Worm (Caenorhabditis elegans) whole organism, young adult: ENCODE results near the gene prx-2.

Experiments used
- D2030.7 ChIP-seq: fragments of 200-800 bp; sonication (Bioruptor generic); IDR thresholded peaks from 2 replicates; pipeline ENCODE4 v1.3.6; 2022; ENCODE audit warnings: missing genetic modification reagents, missing genetic modification characterization, missing compliant biosample characterization
- F10E7.11 ChIP-seq: sonication (generic microtip); optimal IDR thresholded peaks from 2 replicates; lab custom pipeline; 2017; ENCODE audit warnings: mild to moderate bottlenecking, missing genetic modification characterization, moderate library complexity, missing compliant biosample characterization
- F52B5.7 ChIP-seq: sonication (generic microtip); optimal IDR thresholded peaks from 2 replicates; lab custom pipeline; 2016; ENCODE audit warnings: mild to moderate bottlenecking, missing genetic modification characterization, missing compliant biosample characterization
- F55B11.4 ChIP-seq: sonication (generic microtip); optimal IDR thresholded peaks from 2 replicates; lab custom pipeline; 2016; ENCODE audit warnings: missing compliant biosample characterization, missing genetic modification characterization, borderline replicate concordance; ENCODE audit not compliant: insufficient read depth
- F57C9.4 ChIP-seq: sonication (generic microtip); optimal IDR thresholded peaks from 2 replicates; lab custom pipeline; 2017; ENCODE audit warnings: mild to moderate bottlenecking, missing genetic modification characterization, missing compliant biosample characterization
- K11D2.4 ChIP-seq: fragments of 200-800 bp; sonication (Bioruptor generic); IDR thresholded peaks from 2 replicates; pipeline ENCODE4 v1.3.6; 2022; ENCODE audit warnings: missing genetic modification reagents, missing genetic modification characterization, missing compliant biosample characterization
- T07F8.4 ChIP-seq: sonication (generic microtip); optimal IDR thresholded peaks from 2 replicates; lab custom pipeline; 2016; ENCODE audit warnings: mild to moderate bottlenecking, missing genetic modification characterization, moderate library complexity, missing compliant biosample characterization
- T26A5.8 ChIP-seq: sonication (generic microtip); optimal IDR thresholded peaks from 2 replicates; lab custom pipeline; 2016; ENCODE audit warnings: missing genetic modification characterization, missing compliant biosample characterization
- Y67H2A.10 ChIP-seq: fragments of 200-800 bp; sonication (Bioruptor generic); conservative IDR thresholded peaks from 2 replicates; pipeline ENCODE4 v1.3.6; 2022; ENCODE audit warnings: missing genetic modification reagents, missing genetic modification characterization, missing compliant biosample characterization
- aptf-2 ChIP-seq: fragments of 200-800 bp; sonication (Bioruptor generic); conservative IDR thresholded peaks from 2 replicates; pipeline ENCODE4 v1.3.6; 2022; ENCODE audit warnings: missing genetic modification reagents, missing genetic modification characterization, missing compliant biosample characterization
- attf-3 ChIP-seq: fragments of 200-800 bp; sonication (Bioruptor generic); conservative IDR thresholded peaks from 2 replicates; pipeline ENCODE4 v1.3.6; 2022; ENCODE audit warnings: missing genetic modification reagents, missing genetic modification characterization, missing compliant biosample characterization
- ccch-3 ChIP-seq: fragments of 200-800 bp; sonication (Bioruptor generic); optimal IDR thresholded peaks from 2 replicates; lab custom pipeline; 2018; ENCODE audit warnings: mild to moderate bottlenecking, missing genetic modification characterization, missing compliant biosample characterization
- cebp-1 ChIP-seq, 2 experiments: fragments of 200-800 bp in 1 of 2; sonication (Bioruptor generic) in 1 of 2; sonication (generic microtip) in 1 of 2; IDR thresholded peaks in 1 of 2; optimal IDR thresholded peaks in 1 of 2; 2 replicates each; pipeline versions ENCODE4 v1.3.6 to Lab custom; 2017 to 2022; ENCODE audit warnings: missing compliant biosample characterization in 2 of 2, missing genetic modification characterization in 2 of 2, mild to moderate bottlenecking in 1 of 2, missing genetic modification reagents in 1 of 2, moderate library complexity in 1 of 2
- ceh-91 ChIP-seq: fragments of 200-800 bp; sonication (Bioruptor generic); IDR thresholded peaks from 2 replicates; pipeline ENCODE4 v1.3.6; 2022; ENCODE audit warnings: missing genetic modification reagents, missing genetic modification characterization, missing compliant biosample characterization
- efl-1 ChIP-seq: fragments of 150-350 bp; optimal IDR thresholded peaks from 2 replicates; lab custom pipeline; 2014; ENCODE audit warnings: missing biosample characterization, missing genetic modification reagents, missing genetic modification characterization
- ets-4 ChIP-seq: fragments of 200-800 bp; sonication (Bioruptor generic); optimal IDR thresholded peaks from 2 replicates; lab custom pipeline; 2018; ENCODE audit warnings: mild to moderate bottlenecking, missing genetic modification characterization, missing compliant biosample characterization
- fkh-3 ChIP-seq: sonication (generic microtip); optimal IDR thresholded peaks from 2 replicates; lab custom pipeline; 2016; ENCODE audit warnings: mild to moderate bottlenecking, missing genetic modification characterization, missing compliant biosample characterization
- hlh-26 ChIP-seq: fragments of 200-800 bp; sonication (Bioruptor generic); conservative IDR thresholded peaks from 2 replicates; pipeline ENCODE4 v1.3.6; 2022; ENCODE audit warnings: missing genetic modification reagents, missing genetic modification characterization, missing compliant biosample characterization
- lin-26 ChIP-seq: fragments of 200-800 bp; sonication (Bioruptor generic); IDR thresholded peaks from 2 replicates; pipeline ENCODE4 v1.3.6; 2022; ENCODE audit warnings: missing genetic modification reagents, missing genetic modification characterization, missing compliant biosample characterization
- lin-35 ChIP-seq, 3 experiments: fragments of 150-350 bp in 2 of 3; sonication (generic microtip) in 1 of 3; optimal IDR thresholded peaks; 2 replicates each; lab custom pipeline; 2014 to 2018; ENCODE audit warnings: missing biosample characterization in 3 of 3, missing genetic modification characterization in 3 of 3, missing genetic modification reagents in 3 of 3
- lir-1 ChIP-seq: fragments of 200-800 bp; sonication (Bioruptor generic); conservative IDR thresholded peaks from 2 replicates; pipeline ENCODE4 v1.3.6; 2022; ENCODE audit warnings: missing genetic modification reagents, missing genetic modification characterization, missing compliant biosample characterization
- lsl-1 ChIP-seq: fragments of 200-800 bp; sonication (Bioruptor generic); optimal IDR thresholded peaks from 2 replicates; lab custom pipeline; 2018; ENCODE audit warnings: mild to moderate bottlenecking, missing genetic modification characterization, moderate library complexity, missing compliant biosample characterization
- lsy-27 ChIP-seq: sonication (generic microtip); optimal IDR thresholded peaks from 2 replicates; lab custom pipeline; 2017; ENCODE audit warnings: missing genetic modification characterization, mild to moderate bottlenecking, missing compliant biosample characterization, antibody characterized with exemption, missing genotype, borderline replicate concordance; ENCODE audit not compliant: insufficient read depth
- mcd-1 ChIP-seq: fragments of 200-800 bp; sonication (Bioruptor generic); IDR thresholded peaks from 2 replicates; pipeline ENCODE4 v1.3.6; 2022; ENCODE audit warnings: missing genetic modification reagents, missing genetic modification characterization, missing compliant biosample characterization
- nhr-120 ChIP-seq: fragments of 200-800 bp; sonication (Bioruptor generic); IDR thresholded peaks from 2 replicates; pipeline ENCODE4 v1.3.6; 2022; ENCODE audit warnings: missing genetic modification characterization, missing compliant biosample characterization
- rcor-1 ChIP-seq: fragments of 200-800 bp; sonication (Bioruptor generic); IDR thresholded peaks from 2 replicates; pipeline ENCODE4 v1.3.6; 2022; ENCODE audit warnings: missing genetic modification reagents, missing genetic modification characterization, missing compliant biosample characterization
- repo-1 ChIP-seq: sonication (generic microtip); optimal IDR thresholded peaks from 2 replicates; lab custom pipeline; 2017; ENCODE audit warnings: mild to moderate bottlenecking, missing genetic modification characterization, missing compliant biosample characterization
- somi-1 ChIP-seq: fragments of 200-800 bp; sonication (Bioruptor generic); optimal IDR thresholded peaks from 2 replicates; lab custom pipeline; 2018; ENCODE audit warnings: mild to moderate bottlenecking, missing genetic modification characterization, missing compliant biosample characterization
- tlf-1 ChIP-seq: fragments of 200-800 bp; sonication (Bioruptor generic); optimal IDR thresholded peaks from 2 replicates; lab custom pipeline; 2018; ENCODE audit warnings: mild to moderate bottlenecking, missing genetic modification characterization, missing compliant biosample characterization
- xnd-1 ChIP-seq: sonication (generic microtip); optimal IDR thresholded peaks from 2 replicates; lab custom pipeline; 2016; ENCODE audit warnings: missing genotype, missing genetic modification reagents, missing genetic modification characterization, missing compliant biosample characterization
- zim-3 ChIP-seq: sonication (generic microtip); optimal IDR thresholded peaks from 2 replicates; lab custom pipeline; 2017; ENCODE audit warnings: mild to moderate bottlenecking, missing genetic modification characterization, moderate library complexity, missing compliant biosample characterization
- ztf-22 ChIP-seq: fragments of 200-800 bp; sonication (Bioruptor generic); optimal IDR thresholded peaks from 2 replicates; lab custom pipeline; 2018; ENCODE audit warnings: mild to moderate bottlenecking, missing genetic modification characterization, moderate library complexity, missing compliant biosample characterization
- ztf-25 ChIP-seq: fragments of 200-800 bp; sonication (Bioruptor generic); IDR thresholded peaks from 2 replicates; pipeline ENCODE4 v1.3.6; 2022; ENCODE audit warnings: missing genetic modification reagents, missing genetic modification characterization, missing compliant biosample characterization

prx-2 gene

DNA sequence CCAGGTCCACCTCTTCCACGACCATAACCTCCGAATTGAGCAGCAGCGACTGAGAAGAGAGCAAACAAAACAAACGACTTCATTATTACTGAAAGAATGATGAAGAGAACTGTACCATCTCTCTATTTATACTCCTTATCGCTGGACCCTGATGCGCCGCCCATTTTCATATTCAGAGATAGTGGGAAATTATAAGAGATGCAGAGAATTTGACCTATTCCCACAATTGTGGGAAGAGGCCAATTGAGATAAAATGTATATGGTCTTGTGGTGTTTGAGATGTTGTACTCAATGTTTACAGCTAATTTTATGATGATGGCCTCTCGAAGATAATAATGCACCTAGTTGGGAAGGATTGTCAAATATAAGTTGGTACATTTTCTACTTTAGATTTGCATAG is 3.0 kb upstream of the prx-2 start, which contains the start of gene ttr-50:
Gene ttr-50, minus strand, starts transcription at position 101 of the 400 bp plus-strand sequence.
- no peak for TF ChIP-seq lsy-27 (tag; lab: Kevin White, UChicago)
- 0 out of 2 replicates have a peak, but pooled peaks have one; percentile 19 for TF ChIP-seq aptf-2 (GFP tag; lab: Robert Waterston, UW)

DNA sequence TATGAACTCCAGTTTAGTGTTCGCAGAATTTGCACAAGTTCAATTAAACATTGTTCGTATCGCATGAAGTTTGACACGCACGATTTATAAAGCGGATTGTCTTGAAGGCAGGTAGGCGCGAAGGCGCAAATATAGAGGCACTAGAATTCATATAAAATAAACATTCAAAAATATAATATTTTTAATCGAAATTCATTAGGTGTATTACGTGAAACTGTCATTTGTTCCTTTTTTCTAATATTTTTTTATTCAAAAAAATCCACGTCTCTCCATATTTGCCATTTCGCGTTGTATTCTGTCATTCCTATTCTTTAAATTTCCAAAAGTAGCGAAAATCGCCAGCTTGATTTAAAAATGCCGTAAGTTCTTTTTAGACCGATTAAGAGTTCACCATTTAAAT is 2.1 kb upstream of the prx-2 start, which contains the start of gene ZK809.1:
Gene ZK809.1, plus strand, starts transcription at position 301 of the 400 bp plus-strand sequence.
- TF ChIP-seq lir-1 (no peak), F57C9.4 (tag; lab: Kevin White, UChicago) (no peak), mcd-1 (GFP tag; lab: Robert Waterston, UW) (no peak)

DNA sequence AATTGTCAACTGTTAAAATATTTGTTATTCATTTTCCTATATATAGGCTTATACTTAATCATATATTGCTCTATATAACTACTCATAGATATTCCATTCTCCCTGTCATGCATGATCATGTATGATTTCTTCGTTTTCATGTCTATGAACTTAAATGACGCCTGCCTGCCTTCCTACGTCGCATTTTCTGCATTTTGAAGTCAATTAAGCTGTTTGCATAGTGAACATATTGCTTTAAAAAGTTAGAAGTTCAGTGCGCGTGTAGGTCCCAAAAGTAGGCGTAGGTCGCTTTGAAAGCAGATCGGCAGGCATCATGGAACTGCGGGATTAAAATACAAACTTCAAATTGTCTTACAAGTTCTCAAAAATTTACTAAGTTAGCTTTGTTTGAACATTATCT is 776 bp downstream of the prx-2 start:
- no peak for TF ChIP-seq K11D2.4 (GFP tag; lab: Robert Waterston, UW)
- 0 out of 2 replicates have a peak, but pooled peaks have one; percentile 22 for TF ChIP-seq cebp-1 (GFP tag; IDR thresholded peaks at IDR 0.05; lab: Robert Waterston, UW)
- peak; percentile 21 for TF ChIP-seq cebp-1 (tag; optimal IDR thresholded peaks at IDR 0.05; lab: Kevin White, UChicago)
- TF ChIP-seq F52B5.7 (tag; lab: Kevin White, UChicago) = peak; percentile 13
- no peak for TF ChIP-seq attf-3 (GFP tag; lab: Robert Waterston, UW)

DNA sequence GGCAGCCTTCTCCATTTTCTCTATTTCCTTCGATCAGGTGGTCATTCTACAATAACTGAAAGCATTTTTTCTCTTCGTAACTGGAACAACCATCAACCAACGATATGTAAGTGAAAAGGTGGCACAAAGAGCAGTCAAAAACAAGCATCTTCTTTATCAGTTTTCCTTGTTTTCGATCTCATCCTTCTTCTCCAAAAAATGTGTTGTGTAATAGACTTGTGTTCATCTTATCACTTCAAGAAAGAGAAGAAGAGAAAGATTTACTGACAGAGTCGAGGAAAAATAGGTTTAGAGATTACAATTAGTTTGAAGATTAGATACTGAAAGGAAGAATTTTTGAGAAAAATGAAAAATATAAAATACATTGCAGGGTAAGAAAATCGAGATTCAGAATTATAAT is 1.4 kb downstream of the prx-2 start:
- TF ChIP-seq fkh-3 (tag; lab: Kevin White, UChicago) (no peak), ztf-22 (GFP tag; lab: Kevin White, UChicago) (no peak), hlh-26 (GFP tag; lab: Robert Waterston, UW) (no peak), ccch-3 (no peak), D2030.7 (GFP tag; lab: Robert Waterston, UW) (no peak)
- TF ChIP-seq, all 124 proteins: peak for 0

ce11 chrIV:11646908-11647307 is 3.0 kb downstream of the prx-2 start:
- TF ChIP-seq efl-1 (GFP tag; lab: Kevin White, UChicago) (no peak), xnd-1 (tag; lab: Kevin White, UChicago) (no peak), lin-26 (GFP tag; lab: Robert Waterston, UW) (no peak), tlf-1 (no peak), somi-1 (GFP tag; lab: Kevin White, UChicago) (no peak)

ce11 chrIV:11649031-11649430 is 5.1 kb downstream of the prx-2 start, which contains the start of gene ZK809.8:
ZK809.8 (minus strand) TSS chrIV:11649064.
- no peak for TF ChIP-seq lsl-1 (GFP tag; lab: Kevin White, UChicago)
- TF ChIP-seq lin-35 (GFP tag; optimal IDR thresholded peaks at IDR 0.05; lab: Kevin White, UChicago) = no peak
- TF ChIP-seq nhr-120 (GFP tag; lab: Robert Waterston, UW) = no peak
- no peak for TF ChIP-seq T07F8.4 (tag; lab: Kevin White, UChicago)
- TF ChIP-seq F55B11.4 (tag; lab: Kevin White, UChicago) = no peak
- no peak for TF ChIP-seq rcor-1 (GFP tag; lab: Robert Waterston, UW)
- no peak for TF ChIP-seq repo-1 (tag; lab: Kevin White, UChicago)
- no peak for TF ChIP-seq Y67H2A.10 (GFP tag; lab: Robert Waterston, UW)
- no peak for TF ChIP-seq ets-4 (GFP tag; lab: Kevin White, UChicago)
- no peak for TF ChIP-seq ztf-25 (GFP tag; lab: Robert Waterston, UW)
- no peak for TF ChIP-seq T26A5.8
- no peak for TF ChIP-seq F57C9.4 (tag; lab: Kevin White, UChicago)
- TF ChIP-seq zim-3 = no peak
- no peak for TF ChIP-seq mcd-1 (GFP tag; lab: Robert Waterston, UW)
- no peak for TF ChIP-seq F10E7.11
- TF ChIP-seq ceh-91 (GFP tag; lab: Robert Waterston, UW) = no peak
- TF ChIP-seq, all 124 proteins: peak for 0
